Worm (Caenorhabditis elegans) whole organism, mixed stage, embryonic: ENCODE data around the gene slcr-46.2.

Experiments
- M03D4.4 ChIP-seq: sonication (generic microtip); optimal IDR thresholded peaks from 2 replicates; lab custom pipeline; 2017; ENCODE audit warnings: mild to moderate bottlenecking, missing genetic modification characterization, missing compliant biosample characterization
- mls-2 ChIP-seq: sonication (generic microtip); optimal IDR thresholded peaks from 2 replicates; lab custom pipeline; 2016; ENCODE audit warnings: mild to moderate bottlenecking, missing genetic modification characterization, moderate library complexity, missing compliant biosample characterization

DNA sequence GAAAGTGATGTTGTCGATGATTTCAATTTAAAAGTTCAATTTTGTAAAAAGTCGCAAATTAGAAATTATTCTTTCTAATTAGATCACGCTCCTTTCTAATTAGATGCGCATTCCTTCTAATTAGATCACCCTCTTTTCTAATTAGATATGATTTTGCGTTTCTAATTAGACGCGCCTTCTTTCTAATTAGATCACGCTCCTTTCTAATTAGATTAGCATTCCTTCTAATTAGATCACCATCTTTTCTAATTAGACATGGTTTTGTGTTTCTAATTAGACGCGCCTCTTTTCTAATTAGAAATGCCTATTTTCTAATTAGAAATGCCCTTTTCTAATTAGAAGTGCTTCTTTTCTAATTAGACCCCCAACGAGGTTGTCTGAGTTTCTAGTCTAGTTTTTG is 33.2 kb downstream of the slcr-46.2 start:
- no peak for TF ChIP-seq M03D4.4 (tag; lab: Kevin White, UChicago)
- TF ChIP-seq mls-2 = no peak
